Worm (Caenorhabditis elegans): ENCODE data around the gene egl-10.

egl-10 gene

DNA sequence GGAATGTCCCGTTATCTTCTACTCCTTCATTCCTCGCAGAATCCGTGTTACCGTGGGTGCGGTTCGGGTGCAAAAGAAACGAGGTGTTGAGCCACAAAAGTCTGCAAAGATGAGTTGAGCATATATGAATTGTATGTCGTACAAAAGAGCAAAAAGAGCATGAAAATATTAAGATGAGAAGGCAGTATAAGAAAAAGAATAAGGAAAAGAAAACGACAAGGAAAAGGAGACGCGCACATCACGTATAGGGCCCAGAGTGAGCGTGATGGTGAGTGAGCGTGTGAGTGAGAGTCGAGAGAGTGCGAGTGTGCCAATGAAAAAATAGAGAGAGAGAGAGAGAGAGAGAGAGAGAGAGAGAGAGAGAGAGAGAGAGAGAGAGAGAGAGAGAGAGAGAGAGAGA, at the start of gene egl-10:
Gene egl-10 (minus strand): TSS at position 101 of the 400 bp plus-strand sequence.
- no peak for TF ChIP-seq unc-62 (GFP tag; optimal IDR thresholded peaks at IDR 0.05)

DNA sequence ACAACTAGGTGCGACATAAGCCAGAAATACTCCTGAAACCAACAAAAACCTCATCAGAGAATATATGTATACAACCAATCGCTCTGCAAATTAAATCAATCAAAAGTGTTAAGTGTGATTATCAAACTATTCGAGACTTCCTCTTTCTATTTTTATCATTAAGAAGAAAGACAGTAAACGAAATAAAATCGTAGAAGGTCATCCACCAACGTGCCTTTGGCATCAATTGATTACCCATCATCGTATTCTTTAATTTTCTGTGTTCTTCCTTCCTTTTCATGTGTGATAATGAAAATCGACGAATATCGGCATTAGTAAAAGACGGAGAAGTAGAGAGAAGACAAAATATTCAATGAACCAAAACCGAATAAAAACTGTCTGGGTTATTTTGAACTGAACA, 49.1 kb upstream of the egl-10 start:
- TF ChIP-seq unc-62 (GFP tag; optimal IDR thresholded peaks at IDR 0.05) = no peak

DNA sequence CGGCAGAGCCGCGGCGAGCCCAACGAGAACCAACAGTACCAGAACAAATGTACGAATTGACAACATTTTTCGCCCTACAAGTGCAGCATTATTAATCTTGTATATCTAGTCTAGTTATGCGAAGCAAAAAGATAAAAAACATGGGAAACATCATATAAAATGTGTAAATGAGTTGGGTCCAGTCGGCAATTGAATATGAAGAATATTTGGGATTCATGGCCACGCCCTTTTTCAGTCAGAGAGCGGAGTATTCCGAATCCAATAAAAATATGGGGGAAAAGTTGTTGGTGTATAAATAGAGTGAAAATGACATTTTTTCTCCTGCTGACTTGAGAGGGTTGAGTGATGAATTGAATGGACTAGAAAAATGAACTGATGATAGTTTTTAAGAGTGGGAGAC, 43.4 kb upstream of the egl-10 start, which contains the start of gene nlp-46:
Gene nlp-46 (minus strand): TSS at position 101 of the 400 bp plus-strand sequence.
- no peak for TF ChIP-seq unc-62 (GFP tag; optimal IDR thresholded peaks at IDR 0.05)

DNA sequence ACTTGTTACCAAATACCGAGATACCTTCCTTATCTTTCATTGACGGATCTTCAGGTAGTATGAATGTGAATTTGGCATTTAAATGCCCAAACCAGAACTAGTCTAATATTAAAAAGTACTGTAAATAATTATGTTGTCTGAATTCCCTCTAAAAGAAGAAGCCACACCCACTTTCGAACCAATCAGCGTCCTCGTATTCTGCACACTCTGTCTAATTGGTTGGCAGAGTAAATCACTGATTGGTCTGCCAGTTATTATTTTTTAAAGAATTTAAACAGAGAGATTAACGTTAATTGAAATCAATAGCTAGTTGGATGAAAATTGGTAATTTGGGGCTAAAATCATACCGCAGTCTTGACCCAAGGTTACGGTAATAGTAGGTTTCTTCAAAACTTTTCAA, 42.9 kb upstream of the egl-10 start:
- no peak for TF ChIP-seq unc-62 (GFP tag; optimal IDR thresholded peaks at IDR 0.05)

DNA sequence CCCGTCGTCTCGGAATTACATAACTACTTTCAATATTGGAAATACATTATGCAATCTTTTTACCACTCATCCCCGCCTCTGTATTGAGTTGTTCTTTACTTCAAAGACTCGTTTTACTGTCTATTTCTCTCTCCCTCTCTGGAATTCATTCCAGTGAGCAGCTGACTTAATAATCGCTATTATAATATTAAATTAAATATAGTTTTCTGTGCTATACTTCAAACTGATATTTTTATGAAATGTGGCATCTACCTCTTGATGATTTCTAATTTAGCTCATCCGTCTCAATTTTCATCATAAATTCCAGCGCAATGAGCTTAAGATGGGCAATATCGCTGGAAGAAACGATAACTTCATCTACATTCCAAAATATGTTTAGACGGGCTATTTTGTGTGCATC, 40.7 kb upstream of the egl-10 start, which contains the start of gene T28H10.1:
Gene T28H10.1 (plus strand): TSS at position 301 of the 400 bp plus-strand sequence.
- no peak for TF ChIP-seq unc-62 (GFP tag; optimal IDR thresholded peaks at IDR 0.05)

DNA sequence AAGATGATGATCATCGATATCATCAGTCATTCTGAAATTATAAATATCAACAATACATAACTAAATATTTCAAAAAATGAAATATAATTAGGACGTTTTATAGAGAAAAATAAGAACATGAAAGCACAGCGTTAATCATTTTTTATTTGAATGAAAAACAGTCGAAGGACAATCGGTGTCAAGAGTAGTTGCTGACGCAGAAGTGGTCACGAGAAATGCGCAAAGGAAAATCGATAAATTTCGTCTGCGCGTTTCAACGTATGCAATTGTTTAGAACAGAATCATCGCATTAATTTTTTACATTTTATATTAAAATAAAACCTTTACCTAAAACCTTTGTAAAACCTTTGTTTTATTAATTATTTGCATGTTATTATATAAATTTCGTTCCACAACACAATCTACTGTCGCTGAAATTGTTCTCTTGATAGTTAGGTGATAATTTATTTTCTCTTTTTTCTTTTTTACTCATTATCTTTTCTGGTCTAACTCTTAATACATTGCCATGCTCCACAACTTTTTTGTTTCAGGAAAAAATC, 35.0 kb upstream of the egl-10 start, which contains the start of the genes W04D2.4 and rbm-25:
Gene W04D2.4 (minus strand): TSS at position 31 of the 539 bp plus-strand sequence.
Gene rbm-25 (plus strand): TSS at position 489 of the 539 bp plus-strand sequence.
- no peak for TF ChIP-seq unc-62 (GFP tag; optimal IDR thresholded peaks at IDR 0.05)

DNA sequence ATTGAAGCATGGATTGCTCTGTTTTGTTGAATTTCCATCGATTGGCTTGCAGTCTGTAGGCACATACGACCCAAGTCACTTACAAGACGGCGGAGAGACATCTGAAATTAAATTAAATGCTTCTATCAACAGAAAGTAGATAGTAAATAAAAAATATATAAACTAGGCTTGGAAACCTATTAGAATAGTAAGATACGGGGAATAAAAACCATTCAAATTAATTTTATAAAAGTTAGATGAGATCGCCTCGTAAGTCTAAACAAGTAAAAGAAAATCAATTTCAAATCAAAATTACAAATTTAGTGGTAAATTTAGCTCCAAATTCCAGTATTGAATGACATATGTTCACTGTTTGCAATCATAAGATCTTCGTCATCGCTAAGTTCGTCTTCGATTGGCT, 31.7 kb upstream of the egl-10 start, which contains the start of gene mrps-11:
Gene mrps-11 (minus strand): TSS at position 101 of the 400 bp plus-strand sequence.
- TF ChIP-seq unc-62 (GFP tag; optimal IDR thresholded peaks at IDR 0.05) = no peak

DNA sequence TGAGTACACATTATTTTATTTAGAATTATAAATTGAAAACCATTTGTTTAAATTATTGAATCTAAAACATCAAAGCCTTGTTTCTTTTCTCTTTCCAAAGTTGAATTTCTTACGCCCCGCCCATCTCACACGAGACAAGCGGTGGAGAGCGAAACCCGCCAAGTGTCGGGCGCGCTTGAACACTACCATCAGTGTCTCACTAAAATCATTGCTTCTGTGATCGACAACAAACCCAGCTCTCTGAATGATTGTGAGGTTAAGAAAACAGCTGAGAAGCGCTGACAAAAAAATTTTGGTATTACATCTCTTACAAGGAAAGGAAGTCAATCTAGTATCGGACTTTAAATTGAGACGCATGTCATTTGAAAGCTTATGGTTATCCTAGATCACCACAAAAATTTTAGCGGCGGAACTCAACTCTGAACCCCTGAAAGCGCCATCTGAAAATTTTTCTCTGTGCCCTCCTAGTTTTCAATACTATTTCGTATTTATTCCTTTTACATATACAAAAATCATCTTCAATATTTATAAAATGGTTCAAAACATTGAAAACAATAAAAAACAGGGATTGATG, 28.3 kb upstream of the egl-10 start:
- TF ChIP-seq unc-62 (GFP tag; optimal IDR thresholded peaks at IDR 0.05) = no peak

DNA sequence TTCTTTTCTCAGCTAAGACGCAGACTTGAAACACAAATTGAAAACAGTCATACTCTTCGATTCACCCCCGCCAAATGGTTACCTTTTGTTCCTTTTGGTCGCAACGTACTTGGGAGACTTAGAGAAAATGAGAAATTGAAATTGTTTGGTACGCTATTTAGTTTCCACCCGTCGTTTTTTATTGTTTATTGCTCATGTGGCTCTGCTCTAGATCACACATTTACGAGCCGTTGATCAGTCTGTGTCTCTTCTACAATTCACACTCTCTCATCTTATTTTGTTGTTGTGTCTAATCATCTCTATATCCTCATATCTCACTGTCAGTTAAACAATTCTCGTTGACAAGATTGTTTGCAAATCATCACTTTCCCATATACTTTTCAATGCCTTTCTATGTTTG, 25.2 kb upstream of the egl-10 start:
- TF ChIP-seq unc-62 (GFP tag; optimal IDR thresholded peaks at IDR 0.05) = no peak

DNA sequence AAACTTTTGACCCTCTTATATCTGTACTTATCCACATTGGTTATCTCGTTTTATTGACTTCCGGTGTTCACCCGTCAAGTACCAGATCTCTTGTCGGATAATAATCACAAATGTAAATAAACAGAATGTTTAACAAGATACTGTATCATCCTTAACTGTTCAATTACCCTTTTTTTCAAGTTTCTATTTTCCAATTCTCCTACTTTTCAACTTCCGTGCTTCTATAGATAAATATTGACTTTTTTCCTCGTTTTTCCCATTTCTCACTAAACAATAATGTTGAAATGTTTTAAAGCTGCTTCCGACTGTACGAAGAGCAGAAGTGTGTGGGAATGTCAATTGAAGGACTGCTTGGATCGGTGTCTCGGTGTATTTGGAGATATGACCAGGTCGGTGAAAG, 24.1 kb upstream of the egl-10 start, which contains the start of gene inx-11:
Gene inx-11 (plus strand): TSS at position 301 of the 400 bp plus-strand sequence.
- no peak for TF ChIP-seq unc-62 (GFP tag; optimal IDR thresholded peaks at IDR 0.05)

DNA sequence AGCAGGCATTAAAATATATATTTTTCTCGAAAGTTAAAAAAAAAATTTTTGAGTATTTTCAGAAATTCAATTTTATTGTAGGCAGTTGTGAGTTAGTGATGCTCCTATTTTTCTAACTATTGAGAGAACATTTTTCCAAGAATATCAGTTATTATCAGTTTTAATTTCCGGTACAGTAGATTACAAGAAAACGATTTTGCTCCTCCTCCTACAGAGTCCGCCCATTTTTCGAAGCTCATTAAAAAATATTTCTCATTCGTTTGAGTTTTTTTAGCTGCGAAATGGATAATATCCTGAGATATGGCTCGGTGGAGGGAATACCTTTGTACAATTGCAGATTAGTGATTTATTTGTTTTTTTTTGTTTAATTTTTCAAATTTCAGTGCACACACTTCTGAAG, 21.8 kb upstream of the egl-10 start, which contains the start of gene srt-39:
Gene srt-39 (plus strand): TSS at position 301 of the 400 bp plus-strand sequence.
- TF ChIP-seq unc-62 (GFP tag; optimal IDR thresholded peaks at IDR 0.05) = no peak

DNA sequence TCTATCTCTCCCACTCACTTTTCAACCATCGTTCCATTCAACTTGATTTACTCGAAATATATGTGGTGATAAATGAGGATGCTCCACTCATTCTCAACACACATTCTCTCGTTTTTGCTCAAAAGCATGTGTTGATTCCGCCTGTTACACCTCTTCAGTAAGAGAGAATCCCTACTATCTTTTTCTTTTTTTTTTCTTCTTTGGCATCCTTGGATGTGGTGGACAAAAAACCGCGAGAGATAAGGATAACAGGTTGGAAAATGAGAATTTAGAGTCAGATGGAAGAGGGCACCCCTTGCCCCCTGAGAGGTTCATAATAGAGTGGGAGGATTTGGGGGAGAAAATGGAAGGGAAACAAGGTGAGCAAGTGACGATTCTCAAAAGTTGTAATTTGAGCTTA, 16.2 kb upstream of the egl-10 start:
- TF ChIP-seq unc-62 (GFP tag; optimal IDR thresholded peaks at IDR 0.05) = no peak

DNA sequence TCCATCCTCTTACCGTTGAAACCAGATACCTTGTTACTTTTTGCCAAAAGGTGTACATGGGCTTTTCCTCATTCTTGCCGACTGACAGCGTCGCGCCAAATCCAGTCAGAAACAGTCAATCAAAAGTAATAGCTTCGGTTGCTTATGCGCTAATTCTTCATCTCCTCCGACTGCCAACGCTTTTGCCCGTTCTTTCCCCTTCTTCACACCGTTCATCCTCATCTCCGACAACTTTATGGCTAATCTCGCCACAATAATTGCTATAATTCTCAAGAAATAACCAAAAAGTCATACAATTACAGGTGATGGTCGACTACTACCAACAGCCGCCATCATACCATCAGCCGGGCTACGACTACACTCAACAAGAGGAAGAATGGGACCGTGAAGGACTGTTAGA, 15.3 kb upstream of the egl-10 start, which contains the start of gene atn-1:
Gene atn-1 (plus strand): TSS at position 301 of the 400 bp plus-strand sequence.
- no peak for TF ChIP-seq unc-62 (GFP tag; optimal IDR thresholded peaks at IDR 0.05)

DNA sequence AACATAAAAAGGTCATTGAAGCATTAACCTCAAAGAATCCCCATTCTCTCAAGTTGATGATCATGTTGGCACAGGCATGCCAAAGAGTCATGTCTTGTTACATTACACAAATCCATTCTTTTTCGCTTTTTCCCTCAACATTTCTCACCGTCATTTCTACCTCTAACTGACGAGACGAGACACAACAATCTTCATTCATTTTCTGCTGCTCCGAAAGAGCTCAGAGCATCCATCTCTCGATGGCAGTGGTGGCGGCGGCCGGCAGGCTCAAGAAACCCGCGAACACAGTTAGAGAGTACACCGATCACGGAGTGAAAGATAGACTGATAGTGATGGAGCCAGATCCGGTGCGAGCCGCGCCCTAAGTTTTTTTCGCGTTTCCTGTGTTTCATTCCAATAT, 14.3 kb upstream of the egl-10 start:
- TF ChIP-seq unc-62 (GFP tag; optimal IDR thresholded peaks at IDR 0.05) = no peak

DNA sequence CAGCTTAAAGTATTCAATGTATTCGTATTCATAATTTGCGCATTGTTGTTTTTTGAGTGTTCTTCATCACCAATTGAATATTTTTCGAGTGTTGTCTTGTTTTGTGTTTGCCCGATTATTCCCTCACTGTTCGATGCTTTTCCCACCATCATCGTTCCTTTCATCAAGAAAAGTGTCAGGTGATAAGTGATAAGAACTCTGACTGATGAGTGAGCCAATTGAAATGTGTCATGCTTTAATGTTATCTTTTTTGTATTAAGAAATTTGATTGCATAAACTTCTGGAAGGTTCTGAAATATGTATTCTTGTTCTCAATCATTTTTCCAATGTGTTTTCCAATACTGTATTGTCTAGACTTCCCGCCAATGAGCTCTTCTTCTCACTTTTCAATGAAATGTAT, 12.6 kb upstream of the egl-10 start:
- no peak for TF ChIP-seq unc-62 (GFP tag; optimal IDR thresholded peaks at IDR 0.05)

DNA sequence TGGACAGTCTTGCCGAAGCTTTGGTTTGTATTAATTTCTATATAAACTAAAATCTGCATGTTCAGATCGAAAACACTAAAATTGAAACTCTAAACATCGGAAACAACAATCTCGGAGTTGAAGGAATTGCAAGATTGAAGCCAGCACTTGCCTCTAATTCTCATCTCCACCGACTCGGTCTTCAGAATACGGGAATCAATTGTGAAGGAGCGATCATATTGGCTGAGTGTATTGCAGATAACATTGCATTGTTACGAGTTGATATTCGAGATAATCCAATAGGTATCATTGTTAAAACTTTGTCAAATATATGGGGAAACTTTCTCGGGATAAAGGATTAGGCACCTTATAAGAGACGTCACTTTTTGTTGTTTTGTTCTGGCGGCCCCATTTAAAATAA, 7.5 kb upstream of the egl-10 start:
- TF ChIP-seq unc-62 (GFP tag; optimal IDR thresholded peaks at IDR 0.05) = no peak

DNA sequence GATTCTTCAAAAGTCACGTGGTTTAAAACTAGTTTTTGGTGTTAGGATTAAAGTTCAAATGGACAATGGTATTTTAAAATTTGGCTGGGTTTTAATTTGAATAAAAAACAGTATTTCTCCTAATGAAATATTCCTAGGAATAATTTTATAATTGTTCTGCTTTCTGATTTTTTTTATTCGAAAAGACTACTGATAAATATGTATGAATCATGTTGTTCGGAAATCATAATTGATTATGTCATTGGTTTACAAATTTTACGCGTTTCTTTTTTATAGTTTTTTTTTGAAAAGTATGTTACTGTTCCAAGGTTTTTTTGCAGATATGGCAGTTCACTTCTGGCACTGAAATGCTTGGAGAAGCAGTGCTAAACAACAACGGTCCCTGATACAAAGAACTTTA, 5.6 kb upstream of the egl-10 start, which contains the start of gene F28C1.3:
Gene F28C1.3 (plus strand): TSS at position 301 of the 400 bp plus-strand sequence.
- no peak for TF ChIP-seq unc-62 (GFP tag; optimal IDR thresholded peaks at IDR 0.05)

All from whole organism, dauer.